Worm (Caenorhabditis elegans) whole organism, L2 larva: ENCODE results near the gene F42A9.11.

ENCODE experiments used
- ama-1 ChIP-seq: fragments of 150-350 bp; optimal IDR thresholded peaks from 2 replicates; lab custom pipeline; 2018; ENCODE audit warnings: inconsistent platforms
- ceh-16 ChIP-seq: fragments of 150-350 bp; optimal IDR thresholded peaks from 2 replicates; lab custom pipeline; 2014; ENCODE audit warnings: missing biosample characterization, missing genetic modification characterization
- elt-3 ChIP-seq: sonication (generic microtip); optimal IDR thresholded peaks from 2 replicates; lab custom pipeline; 2017; ENCODE audit warnings: missing biosample characterization, missing genetic modification characterization
- lin-39 ChIP-seq: fragments of 150-350 bp; optimal IDR thresholded peaks from 2 replicates; lab custom pipeline; 2014; ENCODE audit warnings: missing biosample characterization, missing genetic modification reagents, missing genetic modification characterization
- lsy-2 ChIP-seq, 2 experiments: fragments of 150-350 bp in 1 of 2; sonication (generic microtip) in 1 of 2; optimal IDR thresholded peaks; 2 replicates each; lab custom pipeline; 2014 to 2017; ENCODE audit warnings: missing biosample characterization in 2 of 2, missing genetic modification characterization in 2 of 2
- mdl-1 ChIP-seq, 2 experiments: fragments of 150-350 bp in 1 of 2; sonication (generic microtip) in 1 of 2; optimal IDR thresholded peaks; 2 replicates each; lab custom pipeline; 2017; ENCODE audit warnings: missing biosample characterization in 2 of 2, missing genetic modification characterization in 2 of 2
- nhr-11 ChIP-seq: fragments of 150-350 bp; optimal IDR thresholded peaks from 2 replicates; lab custom pipeline; 2014; ENCODE audit warnings: missing biosample characterization, missing genetic modification characterization
- nhr-12 ChIP-seq: fragments of 150-350 bp; optimal IDR thresholded peaks from 2 replicates; lab custom pipeline; 2014; ENCODE audit warnings: missing biosample characterization, missing genetic modification characterization
- nhr-237 ChIP-seq: fragments of 150-350 bp; optimal IDR thresholded peaks from 2 replicates; lab custom pipeline; 2014; ENCODE audit warnings: missing biosample characterization, missing genetic modification characterization

- TF ChIP-seq nhr-237 (tag; lab: Kevin White, UChicago) (no peak), nhr-12 (no peak), ama-1 (lab: Kevin White, UChicago) (no peak), lsy-2 (tag; optimal IDR thresholded peaks at IDR 0.05; lab: Kevin White, UChicago) (no peak), ceh-16 (no peak), nhr-11 (tag; lab: Kevin White, UChicago) (no peak), elt-3 (no peak), lin-39 (tag; lab: Kevin White, UChicago) (no peak), mdl-1 (tag; optimal IDR thresholded peaks at IDR 0.05; lab: Kevin White, UChicago) (no peak)
Measured at ce11 chrIV:8615314-8615713, 12.1 kb upstream of the F42A9.11 start.
